Fruit fly (Drosophila melanogaster): ENCODE measurements around the gene CG14435.

Gene CG14435

DNA sequence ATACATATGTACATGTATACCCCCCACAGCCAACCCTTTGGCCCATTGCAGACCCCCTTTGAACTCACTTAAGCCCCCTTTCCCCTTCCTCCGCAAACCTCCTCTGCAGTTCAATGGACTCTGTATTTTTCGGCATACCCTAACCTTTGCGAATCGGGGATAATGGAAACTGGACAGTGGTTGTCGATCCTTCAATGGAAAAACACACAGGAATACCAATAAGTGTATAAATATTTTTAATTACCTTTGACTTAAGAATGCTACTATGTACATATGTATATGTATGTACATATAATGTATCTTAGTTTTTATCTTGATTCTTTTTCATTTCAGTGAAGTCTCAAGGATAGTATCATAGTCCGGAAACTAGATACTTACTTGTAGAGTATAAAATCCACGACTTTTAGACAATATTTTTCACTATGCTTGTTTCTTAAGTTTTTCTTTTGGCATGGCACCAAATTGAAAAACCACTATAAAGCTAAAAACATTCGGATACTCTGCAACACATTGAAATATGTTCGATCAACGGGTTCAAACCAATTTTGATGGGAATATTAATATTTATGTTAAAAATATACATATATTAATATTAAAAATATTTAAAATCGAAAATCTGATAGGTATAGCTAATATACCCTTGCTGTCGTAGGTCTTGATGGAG, 12.7 kb upstream of the CG14435 start (continued):
- 0 out of 2 replicates have a peak, but pooled peaks have one; percentile 4 for TF ChIP-seq dati (GFP tag; IDR thresholded peaks at IDR 0.05)
- TF ChIP-seq GATAe (GFP tag; conservative IDR thresholded peaks at IDR 0.05), result peak; percentile 19; the same call in 1 of the 2 replicates
- TF ChIP-seq Blimp-1 (GFP tag; optimal IDR thresholded peaks at IDR 0.05), result peak; percentile 72
- TF ChIP-seq NFAT (GFP tag; IDR thresholded peaks at IDR 0.05), result peak; percentile 38; the same call in 1 of the 2 replicates
- no peak for TF ChIP-seq CG14860 (GFP tag; IDR thresholded peaks at IDR 0.05; ENCODE audit: partially characterized antibody)
- no peak for TF ChIP-seq CG9876 (GFP tag; optimal IDR thresholded peaks at IDR 0.05)
- peak; percentile 18 for TF ChIP-seq CG6654 (GFP tag; optimal IDR thresholded peaks at IDR 0.05)
- TF ChIP-seq HLH3B (GFP tag; IDR thresholded peaks at IDR 0.05), result peak; percentile 81
- no peak for TF ChIP-seq peb (GFP tag; IDR thresholded peaks at IDR 0.05)
- TF ChIP-seq C15 (GFP tag; IDR thresholded peaks at IDR 0.05), result 0 out of 3 replicates have a peak, but pooled peaks have one; percentile 45
- TF ChIP-seq ftz-f1 (GFP tag; optimal IDR thresholded peaks at IDR 0.05), result no peak
- TF ChIP-seq CG1233 (GFP tag; optimal IDR thresholded peaks at IDR 0.05), result peak; percentile 77
- peak; percentile 68; the same call in 2 of the 3 replicates for TF ChIP-seq H15 (GFP tag; IDR thresholded peaks at IDR 0.05)
- peak; percentile 46 for TF ChIP-seq Nf-YC (tag; optimal IDR thresholded peaks at IDR 0.05)
- peak; percentile 42 for TF ChIP-seq ewg (GFP tag; optimal IDR thresholded peaks at IDR 0.05)
- TF ChIP-seq tna (GFP tag; IDR thresholded peaks at IDR 0.05; ENCODE audit: partially characterized antibody), result no peak
- TF ChIP-seq ttk (GFP tag; IDR thresholded peaks at IDR 0.05), result peak; percentile 73
- peak; percentile 6 for TF ChIP-seq CG13894 (tag; optimal IDR thresholded peaks at IDR 0.05)
- TF ChIP-seq sob (GFP tag; IDR thresholded peaks at IDR 0.05), result peak; percentile 82
- TF ChIP-seq CG17612 (GFP tag; IDR thresholded peaks at IDR 0.05), result 0 out of 2 replicates have a peak, but pooled peaks have one; percentile 9
- TF ChIP-seq CG12299 (tag; optimal IDR thresholded peaks at IDR 0.05), result peak; percentile 38
- TF ChIP-seq D (optimal IDR thresholded peaks at IDR 0.05), result no peak
- TF ChIP-seq D (GFP tag; optimal IDR thresholded peaks at IDR 0.05), result peak; percentile 47
- no peak for TF ChIP-seq fd102C (GFP tag; optimal IDR thresholded peaks at IDR 0.05)
- peak; percentile 50 for TF ChIP-seq run (tag; optimal IDR thresholded peaks at IDR 0.05)
- no peak for TF ChIP-seq Doc3 (GFP tag; IDR thresholded peaks at IDR 0.05; ENCODE audit: partially characterized antibody)
- peak; percentile 43 for TF ChIP-seq salm (tag; optimal IDR thresholded peaks at IDR 0.05)
- peak; percentile 42; the same call in 1 of the 2 replicates for TF ChIP-seq onecut (GFP tag; IDR thresholded peaks at IDR 0.05)
- peak; percentile 87 for TF ChIP-seq CG11504 (tag; optimal IDR thresholded peaks at IDR 0.05)
- no peak for TF ChIP-seq ems (GFP tag; optimal IDR thresholded peaks at IDR 0.05)
- TF ChIP-seq CG11456 (GFP tag; IDR thresholded peaks at IDR 0.05), result peak; percentile 79; the same call in 2 of the 3 replicates
- no peak for TF ChIP-seq chn (GFP tag; optimal IDR thresholded peaks at IDR 0.05)
- peak; percentile 54 for TF ChIP-seq Vsx1 (GFP tag; optimal IDR thresholded peaks at IDR 0.05)
- TF ChIP-seq wdn (GFP tag; IDR thresholded peaks at IDR 0.05), result peak; percentile 70
- peak; percentile 55 for TF ChIP-seq CG2120 (GFP tag; optimal IDR thresholded peaks at IDR 0.05)
- TF ChIP-seq PHDP (tag; optimal IDR thresholded peaks at IDR 0.05), result peak; percentile 72
- TF ChIP-seq CG15073 (GFP tag; optimal IDR thresholded peaks at IDR 0.05), result no peak
- TF ChIP-seq CG33557 (GFP tag; optimal IDR thresholded peaks at IDR 0.05), result no peak
- no peak for TF ChIP-seq CG15696 (tag; optimal IDR thresholded peaks at IDR 0.05)
- TF ChIP-seq CG32772 (GFP tag; IDR thresholded peaks at IDR 0.05), result peak; percentile 68
- TF ChIP-seq Hmx (GFP tag; optimal IDR thresholded peaks at IDR 0.05), result no peak
- peak; percentile 61 for TF ChIP-seq CG14667 (GFP tag; IDR thresholded peaks at IDR 0.05)
- peak; percentile 70 for TF ChIP-seq tap (tag; optimal IDR thresholded peaks at IDR 0.05)
- TF ChIP-seq CG6854 (GFP tag; optimal IDR thresholded peaks at IDR 0.05), result peak; percentile 24
- TF ChIP-seq Atf6 (GFP tag; IDR thresholded peaks at IDR 0.05), result peak; percentile 55; the same call in 1 of the 2 replicates
- TF ChIP-seq sim (GFP tag; IDR thresholded peaks at IDR 0.05), result 0 out of 2 replicates have a peak, but pooled peaks have one; percentile 14
- peak; percentile 52 for TF ChIP-seq CG15514 (GFP tag; optimal IDR thresholded peaks at IDR 0.05)
- peak; percentile 33 for TF ChIP-seq CG1529 (GFP tag; optimal IDR thresholded peaks at IDR 0.05)
- TF ChIP-seq CG34422 (GFP tag; IDR thresholded peaks at IDR 0.05), result peak; percentile 82
- TF ChIP-seq CG10959 (GFP tag; IDR thresholded peaks at IDR 0.05), result peak; percentile 47

All from whole organism, embryonic.